Fruit fly (Drosophila melanogaster) whole organism, embryonic: ENCODE data around the gene CG33695.

Experiments used
- CG11560 ChIP-seq: fragments of 200-800 bp; sonication (Bioruptor generic); IDR thresholded peaks from 3 replicates; pipeline ENCODE4 v1.3.6; 2022; ENCODE audit warnings: missing biosample characterization, missing genetic modification characterization
- CG9797 ChIP-seq: fragments of 200-800 bp; sonication (Bioruptor generic); optimal IDR thresholded peaks from 3 replicates; lab custom pipeline; 2018; ENCODE audit warnings: missing biosample characterization, mild to moderate bottlenecking, missing genetic modification characterization
- Chrac-16 ChIP-seq: fragments of 200-800 bp; sonication (Bioruptor generic); optimal IDR thresholded peaks from 3 replicates; lab custom pipeline; 2016; ENCODE audit warnings: missing biosample characterization, missing genetic modification characterization
- ERR ChIP-seq: fragments of 200-800 bp; sonication (Bioruptor generic); optimal IDR thresholded peaks from 2 replicates; lab custom pipeline; 2016; ENCODE audit warnings: missing biosample characterization, missing genetic modification characterization
- Fer1 ChIP-seq: fragments of 200-800 bp; sonication (Bioruptor generic); optimal IDR thresholded peaks from 2 replicates; lab custom pipeline; 2017; ENCODE audit warnings: missing biosample characterization, mild to moderate bottlenecking, missing genetic modification characterization
- dati ChIP-seq: fragments of 200-800 bp; sonication (Bioruptor generic); IDR thresholded peaks from 2 replicates; pipeline ENCODE4 v1.3.6; 2022; ENCODE audit warnings: missing biosample characterization, missing genetic modification characterization
- esg ChIP-seq: fragments of 200-800 bp; sonication (Bioruptor generic); conservative IDR thresholded peaks from 2 replicates; pipeline ENCODE4 v1.3.6; 2022; ENCODE audit warnings: missing biosample characterization, missing genetic modification characterization
- fd64A ChIP-seq: fragments of 200-800 bp; sonication (Bioruptor generic); optimal IDR thresholded peaks from 3 replicates; lab custom pipeline; 2018; ENCODE audit warnings: missing biosample characterization, mild to moderate bottlenecking, missing genetic modification characterization
- h ChIP-seq: fragments of >200 bp; optimal IDR thresholded peaks from 2 replicates; lab custom pipeline; 2017
- tll ChIP-seq, 2 experiments: fragments of 200-800 bp in 1 of 2; fragments of >200 bp in 1 of 2; sonication (Bioruptor generic) in 1 of 2; optimal IDR thresholded peaks; 2 replicates each; lab custom pipeline; 2017 to 2019; ENCODE audit warnings: missing biosample characterization in 2 of 2, missing genetic modification characterization in 2 of 2, mild to moderate bottlenecking in 1 of 2, moderate library complexity in 1 of 2
- tx ChIP-seq: fragments of 200-800 bp; sonication (Bioruptor generic); optimal IDR thresholded peaks from 2 replicates; lab custom pipeline; 2016; ENCODE audit warnings: missing biosample characterization, missing genetic modification characterization
- wdn ChIP-seq: fragments of 200-800 bp; sonication (Bioruptor generic); IDR thresholded peaks from 2 replicates; pipeline ENCODE4 v1.3.6; 2022; ENCODE audit warnings: missing biosample characterization, missing genetic modification characterization

DNA sequence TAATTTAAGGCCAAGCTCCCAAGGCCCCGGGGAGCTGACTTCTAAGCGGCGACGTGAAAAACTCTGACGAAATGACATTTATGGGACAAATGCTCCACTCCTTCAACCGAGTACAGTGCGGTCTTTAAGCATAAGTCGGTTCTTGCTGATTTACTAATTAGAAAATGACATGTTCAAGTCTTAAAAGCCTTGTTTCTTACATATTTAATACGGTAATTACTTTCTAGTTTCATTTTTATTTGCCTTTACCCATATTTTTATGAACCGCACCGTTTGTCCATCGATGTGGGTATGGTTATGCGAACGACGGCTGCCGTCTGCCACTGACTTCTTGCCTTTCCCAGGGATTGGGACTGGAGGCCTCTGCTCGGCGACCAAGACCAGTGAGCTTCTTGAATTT, 50.5 kb downstream of the CG33695 start:
- TF ChIP-seq tx (GFP tag; lab: Kevin White, UChicago) (no peak), Fer1 (no peak), Chrac-16 (GFP tag; lab: Kevin White, UChicago) (no peak), ERR (GFP tag; lab: Kevin White, UChicago) (no peak), CG9797 (no peak), wdn (no peak), h (lab: Kevin White, UChicago) (no peak), fd64A (GFP tag; lab: Kevin White, UChicago) (no peak), tll (GFP tag; optimal IDR thresholded peaks at IDR 0.05; lab: Kevin White, UChicago) (no peak), dati (GFP tag; lab: Robert Waterston, UW) (no peak), CG11560 (tag; lab: Robert Waterston, UW) (no peak), esg (GFP tag; lab: Robert Waterston, UW) (no peak)
